Worm (Caenorhabditis elegans): ENCODE results near the gene Y54G2A.52.

DNA sequence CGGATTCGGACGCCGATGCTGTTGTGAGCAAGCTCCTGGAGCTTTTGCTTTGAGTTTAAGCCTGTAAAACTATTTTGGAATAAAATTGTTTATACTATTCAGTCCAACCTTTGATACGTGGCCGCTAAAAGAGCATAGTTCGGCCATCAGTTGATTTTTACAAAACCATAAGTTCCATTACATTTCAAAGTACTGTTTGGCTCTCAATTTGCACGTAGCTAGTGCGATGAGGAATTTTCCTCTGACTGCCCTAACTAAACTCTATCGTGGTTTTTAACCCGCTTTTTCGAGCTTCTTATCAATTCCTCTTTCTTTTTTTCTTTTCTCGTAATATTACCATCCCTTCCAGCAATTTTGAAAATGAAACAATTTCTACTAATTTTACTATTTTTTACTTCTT lies 25.0 kb upstream of the Y54G2A.52 start, which contains the start of gene clec-80:
- TF ChIP-seq cog-1 (tag; optimal IDR thresholded peaks at IDR 0.05) (no peak), ztf-23 (GFP tag; IDR thresholded peaks at IDR 0.05) (no peak), klf-2 (GFP tag; conservative IDR thresholded peaks at IDR 0.05) (no peak), T22C8.4 (GFP tag; IDR thresholded peaks at IDR 0.05) (no peak), flt-1 (GFP tag; IDR thresholded peaks at IDR 0.05) (no peak), ref-1 (GFP tag; conservative IDR thresholded peaks at IDR 0.05) (no peak)
